Fruit fly (Drosophila melanogaster): ENCODE data around the gene CG6168.

Gene CG6168

dm6 chr3L:11287977-11288376 lies 33.5 kb downstream of the CG6168 start:
- peak; percentile 58 for TF ChIP-seq Eip78C (GFP tag)
- peak; percentile 23 for TF ChIP-seq CG34406 (GFP tag; optimal IDR thresholded peaks at IDR 0.05)
- peak; percentile 5 for TF ChIP-seq vri (GFP tag; optimal IDR thresholded peaks at IDR 0.05)
- TF ChIP-seq CG11294 (GFP tag; IDR thresholded peaks at IDR 0.05): no peak
- peak; percentile 33 for TF ChIP-seq esn (GFP tag; optimal IDR thresholded peaks at IDR 0.05)
- no peak for TF ChIP-seq spab (GFP tag; optimal IDR thresholded peaks at IDR 0.05)
- peak; percentile 31 for TF ChIP-seq Met (GFP tag; optimal IDR thresholded peaks at IDR 0.05)
- peak; percentile 12 for TF ChIP-seq Sox102F (GFP tag; optimal IDR thresholded peaks at IDR 0.05)
- peak; percentile 13 for TF ChIP-seq svp (GFP tag)
- TF ChIP-seq ss (GFP tag; optimal IDR thresholded peaks at IDR 0.05): no peak
- peak; percentile 11 for TF ChIP-seq topi (GFP tag; optimal IDR thresholded peaks at IDR 0.05)

- TF ChIP-seq fkh (GFP tag; optimal IDR thresholded peaks at IDR 0.05) (peak; percentile 79), Eip78C (GFP tag) (peak; percentile 53), CG11294 (GFP tag; IDR thresholded peaks at IDR 0.05) (no peak)
Measured at dm6 chr3L:11286603-11287011, 34.9 kb downstream of the CG6168 start.

dm6 chr3L:11285572-11286276 lies 35.8 kb downstream of the CG6168 start:
- TF ChIP-seq achi (GFP tag; optimal IDR thresholded peaks at IDR 0.05): no peak
- peak; percentile 25 for TF ChIP-seq svp (GFP tag)
- TF ChIP-seq Lpt (GFP tag; optimal IDR thresholded peaks at IDR 0.05): no peak
- TF ChIP-seq fkh (GFP tag; optimal IDR thresholded peaks at IDR 0.05): peak; percentile 72
- no peak for TF ChIP-seq Eip93F (GFP tag; optimal IDR thresholded peaks at IDR 0.05)
- TF ChIP-seq dsx (GFP tag; optimal IDR thresholded peaks at IDR 0.05; ENCODE audit: poor library complexity, severe bottlenecking): no peak
- no peak for TF ChIP-seq CG15336 (GFP tag; IDR thresholded peaks at IDR 0.05)
- TF ChIP-seq CG6163 (GFP tag; IDR thresholded peaks at IDR 0.05): 0 out of 3 replicates have a peak, but pooled peaks have one; percentile 28
- no peak for TF ChIP-seq CG16779 (tag; optimal IDR thresholded peaks at IDR 0.05)
- TF ChIP-seq pdm3 (GFP tag; optimal IDR thresholded peaks at IDR 0.05): no peak

DNA sequence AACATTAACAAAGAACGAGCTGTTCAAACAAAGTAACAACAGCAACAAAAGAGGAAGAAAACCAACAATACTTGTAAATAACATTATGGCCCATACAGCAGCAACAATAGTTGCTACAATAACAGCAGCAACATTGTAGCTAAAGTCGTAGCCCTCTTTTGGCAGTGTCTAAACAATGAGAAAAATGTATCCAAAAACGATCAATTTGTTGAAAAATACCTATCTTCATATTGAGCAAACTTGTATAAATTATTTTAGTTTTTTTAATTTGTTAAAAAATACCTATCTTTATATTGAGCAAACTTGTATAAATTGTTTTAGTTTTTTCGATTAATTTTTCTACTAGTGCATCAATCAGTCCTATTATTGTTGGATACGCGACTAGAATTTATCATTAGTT lies 36.5 kb downstream of the CG6168 start:
- TF ChIP-seq Gug (GFP tag; IDR thresholded peaks at IDR 0.05) (peak; percentile 69), salr (GFP tag; optimal IDR thresholded peaks at IDR 0.05) (no peak), Hr38 (GFP tag; optimal IDR thresholded peaks at IDR 0.05) (no peak), CG6276 (GFP tag; optimal IDR thresholded peaks at IDR 0.05) (peak; percentile 66), ss (GFP tag; optimal IDR thresholded peaks at IDR 0.05) (no peak), Lpt (GFP tag; optimal IDR thresholded peaks at IDR 0.05) (peak; percentile 47), dsx (GFP tag; optimal IDR thresholded peaks at IDR 0.05; ENCODE audit: poor library complexity, severe bottlenecking) (peak; percentile 65), eg (GFP tag; IDR thresholded peaks at IDR 0.05) (peak; percentile 80), fd85E (GFP tag; optimal IDR thresholded peaks at IDR 0.05) (no peak), Eip78C (GFP tag) (peak; percentile 50), CG6163 (GFP tag; IDR thresholded peaks at IDR 0.05) (peak; percentile 65; the same call in 2 of the 3 replicates), CG4318 (GFP tag; optimal IDR thresholded peaks at IDR 0.05) (no peak), CG8119 (GFP tag; IDR thresholded peaks at IDR 0.05) (no peak), Ets21C (GFP tag; optimal IDR thresholded peaks at IDR 0.05) (no peak), Ets96B (tag; optimal IDR thresholded peaks at IDR 0.05) (peak; percentile 9), CG3919 (GFP tag; optimal IDR thresholded peaks at IDR 0.05) (peak; percentile 36), CG11762 (GFP tag; optimal IDR thresholded peaks at IDR 0.05; ENCODE audit: insufficient read depth) (peak; percentile 25), topi (GFP tag; optimal IDR thresholded peaks at IDR 0.05) (peak; percentile 15)
